Fruit fly (Drosophila melanogaster): ENCODE results near the gene PNUTS.

PNUTS gene

DNA sequence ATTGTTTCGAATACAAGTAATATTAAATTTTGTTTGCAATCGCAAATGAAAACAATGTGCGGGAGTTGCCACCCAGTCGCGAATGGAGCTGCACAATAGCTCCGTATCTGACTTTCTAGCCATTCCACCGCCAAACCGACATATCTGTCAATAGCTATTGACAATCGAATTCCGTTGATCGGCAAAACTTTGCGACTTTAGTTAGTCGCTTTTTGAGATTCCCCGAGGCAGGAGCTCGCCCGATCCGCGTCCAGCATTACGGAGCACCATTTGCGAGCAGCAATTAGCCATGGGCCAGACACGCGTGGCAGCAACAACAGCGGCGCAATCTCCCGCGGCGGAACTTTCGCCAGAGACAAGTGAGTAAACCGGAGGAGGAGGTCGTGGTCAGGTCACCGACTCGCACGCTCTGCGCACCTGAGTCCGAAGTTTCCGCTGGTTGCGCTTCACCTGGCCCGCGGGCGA is 17.6 kb upstream of the PNUTS start, which contains the start of the genes CG4291 and kraken (continued):
- TF ChIP-seq CG4820 (GFP tag; optimal IDR thresholded peaks at IDR 0.05) (no peak), gcm2 (GFP tag; optimal IDR thresholded peaks at IDR 0.05) (no peak), Side (GFP tag; optimal IDR thresholded peaks at IDR 0.05) (peak; percentile 9), CG2129 (GFP tag; IDR thresholded peaks at IDR 0.05; ENCODE audit: partially characterized antibody) (no peak), gt (GFP tag; IDR thresholded peaks at IDR 0.05) (no peak), Sox102F (GFP tag; optimal IDR thresholded peaks at IDR 0.05) (peak; percentile 36), vvl (GFP tag; IDR thresholded peaks at IDR 0.05) (peak; percentile 80), ttk (GFP tag; IDR thresholded peaks at IDR 0.05) (peak; percentile 47; the same call in 1 of the 2 replicates), Ptx1 (GFP tag; IDR thresholded peaks at IDR 0.05) (peak; percentile 22; the same call in 1 of the 2 replicates), Hr51 (GFP tag; optimal IDR thresholded peaks at IDR 0.05) (peak; percentile 10 to 12), CG10462 (GFP tag; optimal IDR thresholded peaks at IDR 0.05) (no peak), mam (GFP tag; optimal IDR thresholded peaks at IDR 0.05) (peak; percentile 59), CG11398 (GFP tag; optimal IDR thresholded peaks at IDR 0.05) (no peak), bsh (GFP tag; optimal IDR thresholded peaks at IDR 0.05) (peak in 1 of 2 experiments; percentile 41), CG1529 (GFP tag; optimal IDR thresholded peaks at IDR 0.05) (no peak), eyg (GFP tag; optimal IDR thresholded peaks at IDR 0.05) (peak; percentile 50), B-H2 (GFP tag; optimal IDR thresholded peaks at IDR 0.05) (peak; percentile 85), CG18476 (GFP tag; optimal IDR thresholded peaks at IDR 0.05) (no peak), onecut (GFP tag; IDR thresholded peaks at IDR 0.05) (peak; percentile 68; the same call in 1 of the 2 replicates), CHES-1-like (GFP tag; optimal IDR thresholded peaks at IDR 0.05) (peak; percentile 78), NC2α (GFP tag; optimal IDR thresholded peaks at IDR 0.05) (no peak), Asciz (GFP tag; optimal IDR thresholded peaks at IDR 0.05) (no peak), CG11456 (GFP tag; IDR thresholded peaks at IDR 0.05) (peak; percentile 84), CG1792 (GFP tag; optimal IDR thresholded peaks at IDR 0.05) (peak; percentile 31), sob (GFP tag; IDR thresholded peaks at IDR 0.05) (peak; percentile 60), CG8388 (GFP tag; optimal IDR thresholded peaks at IDR 0.05) (peak; percentile 3), tna (GFP tag; IDR thresholded peaks at IDR 0.05; ENCODE audit: partially characterized antibody) (no peak), run (tag; optimal IDR thresholded peaks at IDR 0.05) (no peak), BEAF-32 (GFP tag; optimal IDR thresholded peaks at IDR 0.05) (peak; percentile 43), CG17359 (tag; optimal IDR thresholded peaks at IDR 0.05) (peak; percentile 24), toy (GFP tag; IDR thresholded peaks at IDR 0.05) (no peak), CG5245 (GFP tag; optimal IDR thresholded peaks at IDR 0.05) (no peak), E2f1 (GFP tag; IDR thresholded peaks at IDR 0.05) (peak; percentile 18; the same call in 1 of the 2 replicates), hth (optimal IDR thresholded peaks at IDR 0.05) (no peak), D (optimal IDR thresholded peaks at IDR 0.05) (no peak), D (GFP tag; optimal IDR thresholded peaks at IDR 0.05) (no peak), Atf3 (GFP tag; optimal IDR thresholded peaks at IDR 0.05) (peak; percentile 9), Six4 (GFP tag; optimal IDR thresholded peaks at IDR 0.05) (no peak), CG31388 (GFP tag; optimal IDR thresholded peaks at IDR 0.05) (no peak), Ravus (GFP tag; IDR thresholded peaks at IDR 0.05) (no peak), B-H1 (GFP tag; IDR thresholded peaks at IDR 0.05) (no peak; the same call in 2 of the 3 replicates), MESR4 (GFP tag; optimal IDR thresholded peaks at IDR 0.05) (peak; percentile 93), CG2712 (tag; optimal IDR thresholded peaks at IDR 0.05) (peak; percentile 43), CG18764 (GFP tag; optimal IDR thresholded peaks at IDR 0.05) (no peak), emc (GFP tag; optimal IDR thresholded peaks at IDR 0.05) (peak; percentile 26), dpn (GFP tag; optimal IDR thresholded peaks at IDR 0.05) (peak; percentile 72 to 74), sug (tag; optimal IDR thresholded peaks at IDR 0.05) (peak; percentile 69), tll (GFP tag; optimal IDR thresholded peaks at IDR 0.05) (no peak), da (GFP tag; optimal IDR thresholded peaks at IDR 0.05) (no peak), CG34422 (GFP tag; IDR thresholded peaks at IDR 0.05) (peak; percentile 80; the same call in 2 of the 3 replicates), Poxn (GFP tag; IDR thresholded peaks at IDR 0.05) (no peak)

Data from whole organism, embryonic.